Worm (Caenorhabditis elegans) whole organism, midembryonic: ENCODE data around the gene eps-8.

ENCODE experiments used
- T22C8.4 ChIP-seq: fragments of 200-800 bp; sonication (Bioruptor generic); IDR thresholded peaks from 2 replicates; pipeline ENCODE4 v1.3.6; 2022; ENCODE audit warnings: missing genetic modification characterization, missing compliant biosample characterization
- cog-1 ChIP-seq: sonication (generic microtip); optimal IDR thresholded peaks from 2 replicates; lab custom pipeline; 2016; ENCODE audit warnings: missing genetic modification characterization, missing compliant biosample characterization
- flt-1 ChIP-seq: fragments of 200-800 bp; sonication (Bioruptor generic); IDR thresholded peaks from 2 replicates; pipeline ENCODE4 v1.3.6; 2022; ENCODE audit warnings: missing genetic modification characterization, missing compliant biosample characterization
- klf-2 ChIP-seq: fragments of 200-800 bp; sonication (Bioruptor generic); conservative IDR thresholded peaks from 2 replicates; pipeline ENCODE4 v1.3.6; 2022; ENCODE audit warnings: missing genetic modification reagents, missing genetic modification characterization, missing compliant biosample characterization
- med-1 ChIP-seq: sonication (generic microtip); optimal IDR thresholded peaks from 2 replicates; lab custom pipeline; 2017; ENCODE audit warnings: missing genetic modification characterization, mild to moderate bottlenecking, missing compliant biosample characterization, antibody characterized with exemption, missing genetic modification reagents; ENCODE audit not compliant: insufficient read depth
- ref-1 ChIP-seq: fragments of 200-800 bp; sonication (Bioruptor generic); conservative IDR thresholded peaks from 2 replicates; pipeline ENCODE4 v1.3.6; 2022; ENCODE audit warnings: missing genetic modification reagents, missing genetic modification characterization, missing compliant biosample characterization
- tab-1 ChIP-seq: fragments of 200-800 bp; sonication (Bioruptor generic); IDR thresholded peaks from 2 replicates; pipeline ENCODE4 v1.3.6; 2022; ENCODE audit warnings: missing genetic modification characterization, missing compliant biosample characterization
- ztf-23 ChIP-seq: fragments of 200-800 bp; sonication (Bioruptor generic); IDR thresholded peaks from 2 replicates; pipeline ENCODE4 v1.3.6; 2022; ENCODE audit warnings: missing genetic modification reagents, missing genetic modification characterization, missing compliant biosample characterization
- ztf-29 ChIP-seq: fragments of 200-800 bp; sonication (Bioruptor generic); IDR thresholded peaks from 2 replicates; pipeline ENCODE4 v1.3.6; 2022; ENCODE audit warnings: missing genetic modification reagents, missing genetic modification characterization, missing compliant biosample characterization

The eps-8 gene

ce11 chrIV:14868560-14868959, 10.7 kb upstream of the eps-8 start:
- TF ChIP-seq T22C8.4 = no peak
- no peak for TF ChIP-seq ztf-23 (GFP tag; lab: Robert Waterston, UW)
- no peak for TF ChIP-seq klf-2 (GFP tag; lab: Robert Waterston, UW)
- no peak for TF ChIP-seq med-1 (GFP tag; lab: Kevin White, UChicago)
- no peak for TF ChIP-seq cog-1
- no peak for TF ChIP-seq ztf-29 (GFP tag; lab: Robert Waterston, UW)
- no peak for TF ChIP-seq flt-1 (GFP tag; lab: Robert Waterston, UW)
- TF ChIP-seq ref-1 (GFP tag; lab: Robert Waterston, UW) = no peak
- no peak for TF ChIP-seq tab-1

- TF ChIP-seq cog-1 (no peak), flt-1 (GFP tag; lab: Robert Waterston, UW) (peak; percentile 20; the same call in 1 of the 2 replicates)
Measured at ce11 chrIV:14869844-14870433, 9.3 kb upstream of the eps-8 start.

- TF ChIP-seq ref-1 (GFP tag; lab: Robert Waterston, UW) (no peak), ztf-29 (GFP tag; lab: Robert Waterston, UW) (no peak), flt-1 (GFP tag; lab: Robert Waterston, UW) (no peak), klf-2 (GFP tag; lab: Robert Waterston, UW) (no peak), med-1 (GFP tag; lab: Kevin White, UChicago) (no peak), ztf-23 (GFP tag; lab: Robert Waterston, UW) (0 out of 2 replicates have a peak, but pooled peaks have one; percentile 24), tab-1 (0 out of 2 replicates have a peak, but pooled peaks have one; percentile 23), T22C8.4 (no peak), cog-1 (peak; percentile 16)
Measured at ce11 chrIV:14872320-14872719, 7.0 kb upstream of the eps-8 start.

ce11 chrIV:14874926-14875570, 4.2 kb upstream of the eps-8 start:
- TF ChIP-seq cog-1 = peak; percentile 40
- no peak for TF ChIP-seq med-1 (GFP tag; lab: Kevin White, UChicago)

- TF ChIP-seq cog-1 = no peak
- TF ChIP-seq klf-2 (GFP tag; lab: Robert Waterston, UW) = no peak
- TF ChIP-seq med-1 (GFP tag; lab: Kevin White, UChicago) = no peak
- no peak for TF ChIP-seq ztf-23 (GFP tag; lab: Robert Waterston, UW)
- no peak for TF ChIP-seq T22C8.4
- TF ChIP-seq ref-1 (GFP tag; lab: Robert Waterston, UW) = no peak
- TF ChIP-seq tab-1 = no peak
- TF ChIP-seq flt-1 (GFP tag; lab: Robert Waterston, UW) = no peak
- TF ChIP-seq ztf-29 (GFP tag; lab: Robert Waterston, UW) = no peak
Measured at ce11 chrIV:14876632-14877031, 2.7 kb upstream of the eps-8 start.

ce11 chrIV:14877657-14878056, 1.6 kb upstream of the eps-8 start:
- TF ChIP-seq ztf-29 (GFP tag; lab: Robert Waterston, UW) (no peak), T22C8.4 (no peak)

ce11 chrIV:14883812-14884211, 4.5 kb downstream of the eps-8 start:
- TF ChIP-seq klf-2 (GFP tag; lab: Robert Waterston, UW) = no peak
- no peak for TF ChIP-seq flt-1 (GFP tag; lab: Robert Waterston, UW)
- no peak for TF ChIP-seq ztf-29 (GFP tag; lab: Robert Waterston, UW)
- TF ChIP-seq med-1 (GFP tag; lab: Kevin White, UChicago) = no peak
- TF ChIP-seq tab-1 = no peak
- no peak for TF ChIP-seq cog-1
- no peak for TF ChIP-seq ztf-23 (GFP tag; lab: Robert Waterston, UW)
- no peak for TF ChIP-seq ref-1 (GFP tag; lab: Robert Waterston, UW)
- no peak for TF ChIP-seq T22C8.4

- TF ChIP-seq ref-1 (GFP tag; lab: Robert Waterston, UW) (no peak), cog-1 (no peak), ztf-29 (GFP tag; lab: Robert Waterston, UW) (no peak), flt-1 (GFP tag; lab: Robert Waterston, UW) (no peak), med-1 (GFP tag; lab: Kevin White, UChicago) (no peak), klf-2 (GFP tag; lab: Robert Waterston, UW) (no peak), T22C8.4 (no peak), tab-1 (no peak), ztf-23 (GFP tag; lab: Robert Waterston, UW) (no peak)
Measured at ce11 chrIV:14885584-14885983, 6.3 kb downstream of the eps-8 start.

- TF ChIP-seq klf-2 (GFP tag; lab: Robert Waterston, UW) = no peak
- no peak for TF ChIP-seq tab-1
- TF ChIP-seq med-1 (GFP tag; lab: Kevin White, UChicago) = no peak
- TF ChIP-seq ztf-23 (GFP tag; lab: Robert Waterston, UW) = no peak
- TF ChIP-seq T22C8.4 = no peak
- no peak for TF ChIP-seq ref-1 (GFP tag; lab: Robert Waterston, UW)
- TF ChIP-seq cog-1 = no peak
- TF ChIP-seq flt-1 (GFP tag; lab: Robert Waterston, UW) = no peak
- TF ChIP-seq ztf-29 (GFP tag; lab: Robert Waterston, UW) = no peak
Measured at ce11 chrIV:14888889-14889664, 9.8 kb downstream of the eps-8 start.
